Fruit fly (Drosophila melanogaster): Measurements from ENCODE around the gene Gal.

The Gal gene

dm6 chr2L:6012303-6013070, 5.9 kb upstream of the Gal start, which contains the start of gene CG9098:
TSS of gene CG9098 (minus strand) at chr2L:6012338.
- TF ChIP-seq mirr (GFP tag; optimal IDR thresholded peaks at IDR 0.05) (peak; percentile 82), otp (GFP tag; IDR thresholded peaks at IDR 0.05) (peak; percentile 10; the same call in 1 of the 3 replicates), Lim3 (GFP tag; IDR thresholded peaks at IDR 0.05) (peak; percentile 61; the same call in 1 of the 2 replicates), crol (GFP tag; IDR thresholded peaks at IDR 0.05) (peak; percentile 75), CG8388 (GFP tag; optimal IDR thresholded peaks at IDR 0.05) (peak; percentile 62), Ets65A (GFP tag) (peak; percentile 28), dysf (GFP tag; IDR thresholded peaks at IDR 0.05) (no peak), grn (GFP tag; optimal IDR thresholded peaks at IDR 0.05) (peak; percentile 72), hbn (GFP tag; IDR thresholded peaks at IDR 0.05; ENCODE audit: partially characterized antibody) (no peak), row (GFP tag; IDR thresholded peaks at IDR 0.05) (peak; percentile 44; the same call in 1 of the 3 replicates), exex (tag; optimal IDR thresholded peaks at IDR 0.05) (peak; percentile 65), D19A (tag; optimal IDR thresholded peaks at IDR 0.05) (peak; percentile 83), trh (GFP tag; optimal IDR thresholded peaks at IDR 0.05) (no peak)

dm6 chr2L:6000065-6000464, 6.6 kb downstream of the Gal start, which contains the start of gene Tsp26A:
TSS of gene Tsp26A (plus strand) at chr2L:6000228.
- TF ChIP-seq Dp (GFP tag; optimal IDR thresholded peaks at IDR 0.05) (peak; percentile 47), MBD-R2 (GFP tag; IDR thresholded peaks at IDR 0.05) (peak; percentile 63), CG9797 (GFP tag; optimal IDR thresholded peaks at IDR 0.05) (peak; percentile 40), chinmo (GFP tag; IDR thresholded peaks at IDR 0.05; ENCODE audit: partially characterized antibody) (0 out of 4 replicates have a peak, but pooled peaks have one; percentile 52), cad (GFP tag; optimal IDR thresholded peaks at IDR 0.05) (no peak), Med (GFP tag) (peak; percentile 62), MESR4 (GFP tag; optimal IDR thresholded peaks at IDR 0.05) (peak; percentile 78), phol (tag; optimal IDR thresholded peaks at IDR 0.05) (peak; percentile 93), CG4617 (GFP tag; optimal IDR thresholded peaks at IDR 0.05; ENCODE audit: borderline replicate concordance) (peak; percentile 61), zfh1 (GFP tag; IDR thresholded peaks at IDR 0.05) (peak; percentile 27; the same call in 1 of the 3 replicates), so (GFP tag; IDR thresholded peaks at IDR 0.05) (no peak), E2f2 (GFP tag; IDR thresholded peaks at IDR 0.05) (peak; percentile 56), Myb (GFP tag; optimal IDR thresholded peaks at IDR 0.05) (peak; percentile 39), Rfx (GFP tag; IDR thresholded peaks at IDR 0.05) (peak; percentile 23; the same call in 1 of the 2 replicates), ranshi (GFP tag; IDR thresholded peaks at IDR 0.05) (0 out of 2 replicates have a peak, but pooled peaks have one; percentile 16), bbx (GFP tag; IDR thresholded peaks at IDR 0.05; ENCODE audit: partially characterized antibody) (peak; percentile 48; the same call in 1 of the 2 replicates), CG6791 (GFP tag; IDR thresholded peaks at IDR 0.05; ENCODE audit: partially characterized antibody) (0 out of 3 replicates have a peak, but pooled peaks have one; percentile 35), stwl (tag; optimal IDR thresholded peaks at IDR 0.05) (peak; percentile 55), CG9437 (GFP tag; optimal IDR thresholded peaks at IDR 0.05) (peak; percentile 81), CoRest (tag; optimal IDR thresholded peaks at IDR 0.05) (peak; percentile 15), amos (GFP tag; IDR thresholded peaks at IDR 0.05; ENCODE audit: partially characterized antibody) (no peak), Ets97D (GFP tag; optimal IDR thresholded peaks at IDR 0.05) (peak; percentile 29), pzg (GFP tag; optimal IDR thresholded peaks at IDR 0.05) (peak; percentile 42), pita (GFP tag; optimal IDR thresholded peaks at IDR 0.05) (no peak), z (GFP tag; IDR thresholded peaks at IDR 0.05) (no peak), gfzf (GFP tag; optimal IDR thresholded peaks at IDR 0.05) (peak; percentile 67), gcm (GFP tag; optimal IDR thresholded peaks at IDR 0.05) (no peak), Nf-YB (GFP tag; optimal IDR thresholded peaks at IDR 0.05) (no peak), CG12659 (GFP tag; optimal IDR thresholded peaks at IDR 0.05) (no peak), row (GFP tag; IDR thresholded peaks at IDR 0.05) (0 out of 3 replicates have a peak, but pooled peaks have one; percentile 23)

Measured in whole organism, embryonic.